Fruit fly (Drosophila melanogaster): ENCODE data around the gene lectin-28C.

lectin-28C gene

DNA sequence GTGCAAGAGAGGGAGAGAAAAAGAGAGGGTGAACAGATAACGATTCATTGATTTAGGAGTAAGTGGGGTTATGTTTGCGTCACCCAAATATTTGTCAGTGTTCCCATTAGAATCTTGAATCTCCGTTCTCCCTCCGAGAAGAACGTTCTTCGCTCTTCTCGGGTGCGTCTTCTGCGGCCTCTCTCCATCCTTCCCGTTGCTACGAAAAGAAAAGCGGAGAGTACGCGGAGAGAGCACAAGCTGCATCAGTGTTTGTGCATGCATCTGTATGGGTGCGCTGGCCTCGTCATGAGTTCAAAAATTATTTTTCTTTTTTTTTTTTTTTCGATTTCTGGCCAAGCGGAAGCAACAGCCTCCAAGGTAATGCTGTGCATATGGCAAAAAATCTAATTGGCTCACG, 28.0 kb upstream of the lectin-28C start:
- no peak for TF ChIP-seq CG17801 (GFP tag; optimal IDR thresholded peaks at IDR 0.05; ENCODE audit: partially characterized antibody)

DNA sequence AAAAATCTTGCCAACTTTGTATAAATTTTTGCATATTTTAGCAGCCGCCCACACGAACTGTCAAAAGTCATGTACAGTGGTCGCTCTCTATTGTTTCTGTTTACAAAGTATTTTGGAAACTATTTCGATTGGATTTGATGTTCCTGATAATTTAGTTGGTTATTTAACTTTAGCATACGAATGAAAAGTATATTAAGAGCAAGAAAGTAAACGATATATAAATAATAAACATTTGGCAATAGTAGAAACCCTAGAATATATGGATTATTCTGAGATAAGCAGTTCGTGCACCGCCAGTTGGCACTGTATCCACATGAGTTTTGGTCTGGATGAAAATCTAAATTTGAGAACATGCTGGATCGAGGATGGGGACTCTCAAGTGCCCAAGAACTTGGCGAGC, 23.6 kb upstream of the lectin-28C start:
- TF ChIP-seq CG17801 (GFP tag; optimal IDR thresholded peaks at IDR 0.05; ENCODE audit: partially characterized antibody): no peak

DNA sequence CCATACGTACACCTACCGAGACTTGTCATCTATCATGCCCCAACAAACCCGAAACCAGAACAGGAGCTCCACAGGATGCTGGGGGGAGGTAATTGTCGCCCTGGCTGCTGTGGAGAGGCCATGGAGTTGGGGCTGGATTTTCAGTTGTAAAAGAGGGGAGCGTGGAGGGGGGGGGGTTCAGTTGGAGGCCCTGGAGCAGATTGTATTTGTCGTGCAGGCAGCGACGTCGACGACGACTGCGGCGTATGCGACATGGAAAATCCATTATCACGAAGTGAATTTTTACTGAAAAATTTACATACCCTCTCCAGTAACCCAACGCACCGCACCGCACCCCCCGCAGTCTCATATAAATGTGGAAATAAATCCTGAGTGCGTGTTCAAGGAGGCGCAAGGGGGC, 23.2 kb upstream of the lectin-28C start:
- TF ChIP-seq CG17801 (GFP tag; optimal IDR thresholded peaks at IDR 0.05; ENCODE audit: partially characterized antibody): no peak

DNA sequence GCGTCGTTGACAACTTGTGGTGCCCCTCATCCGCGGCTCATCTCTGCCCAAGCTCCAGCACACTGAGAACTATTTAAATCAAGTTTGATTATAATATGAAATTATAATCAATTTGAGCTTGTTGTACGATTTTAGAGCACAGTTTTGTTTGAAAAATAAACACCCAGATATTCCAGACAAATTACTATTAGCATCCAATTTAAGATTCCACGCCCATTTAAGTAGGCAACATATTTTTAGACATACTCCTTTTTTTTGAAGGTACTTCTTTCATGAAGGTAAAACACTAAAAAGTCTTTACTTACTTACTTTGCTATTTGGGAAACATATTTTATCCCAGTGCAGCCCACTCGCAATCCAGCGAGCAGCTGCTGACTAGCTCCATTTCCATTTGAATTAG, 18.9 kb upstream of the lectin-28C start:
- no peak for TF ChIP-seq CG17801 (GFP tag; optimal IDR thresholded peaks at IDR 0.05; ENCODE audit: partially characterized antibody)

DNA sequence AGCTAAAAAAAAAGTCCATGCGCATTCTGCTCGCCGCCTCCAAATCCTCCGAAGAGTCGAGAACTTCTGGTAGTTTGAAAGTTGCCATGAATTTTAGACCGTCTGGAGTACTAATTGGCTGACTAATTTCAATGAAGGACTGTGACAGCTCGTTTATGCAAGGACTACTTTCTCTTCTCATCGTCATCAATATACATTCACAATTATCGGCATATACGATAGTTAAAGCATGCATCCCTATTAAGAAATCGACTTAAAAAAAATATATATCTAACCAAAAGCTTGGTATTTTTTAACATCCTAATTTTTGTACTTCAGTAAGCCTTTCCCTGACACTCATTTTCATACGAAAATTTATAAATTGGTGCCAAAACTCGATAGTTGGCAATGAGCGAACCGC, 16.7 kb upstream of the lectin-28C start, which contains the start of gene CG14537:
CG14537 (plus strand) TSS at position 301 of the 400 bp plus-strand sequence.
- TF ChIP-seq CG17801 (GFP tag; optimal IDR thresholded peaks at IDR 0.05; ENCODE audit: partially characterized antibody): no peak

DNA sequence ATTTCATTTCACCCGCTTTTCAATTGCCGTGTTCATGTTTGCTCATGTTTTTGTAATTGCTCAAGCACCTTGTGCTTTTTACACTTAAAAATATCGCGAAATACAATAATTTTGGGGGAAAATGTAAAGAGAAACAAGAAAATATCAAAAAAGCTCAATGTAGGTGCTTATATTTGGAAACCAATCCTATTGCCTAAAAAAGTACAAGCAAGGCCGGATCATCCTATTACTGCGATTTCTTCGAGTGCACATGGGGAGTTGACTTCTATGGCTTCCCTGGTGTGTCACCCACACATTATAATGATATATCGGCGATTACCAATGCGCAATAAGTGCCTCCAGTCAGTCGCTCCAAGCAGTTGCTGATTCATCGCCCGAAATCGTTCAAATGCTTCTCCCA, 15.6 kb upstream of the lectin-28C start:
- TF ChIP-seq CG17801 (GFP tag; optimal IDR thresholded peaks at IDR 0.05; ENCODE audit: partially characterized antibody): no peak

DNA sequence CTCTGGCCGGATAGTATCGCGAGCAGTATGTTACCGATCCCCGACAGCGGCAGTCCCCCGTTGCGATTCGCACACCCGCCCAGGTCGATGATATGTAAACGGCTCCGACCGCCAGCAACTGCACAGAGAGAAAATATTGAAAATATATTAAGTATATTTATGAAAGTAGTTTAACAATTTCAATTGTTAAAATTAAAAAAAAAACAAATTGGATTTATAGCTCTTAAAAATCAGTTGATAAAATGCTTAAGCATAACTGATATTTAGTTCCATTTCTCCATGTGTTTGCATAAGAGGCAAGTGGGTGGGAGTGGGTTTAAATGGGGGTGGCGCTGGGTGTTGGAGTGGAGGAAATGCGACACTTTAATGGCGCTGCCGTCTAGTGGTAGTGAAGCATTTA, 7.4 kb upstream of the lectin-28C start:
- no peak for TF ChIP-seq CG17801 (GFP tag; optimal IDR thresholded peaks at IDR 0.05; ENCODE audit: partially characterized antibody)

DNA sequence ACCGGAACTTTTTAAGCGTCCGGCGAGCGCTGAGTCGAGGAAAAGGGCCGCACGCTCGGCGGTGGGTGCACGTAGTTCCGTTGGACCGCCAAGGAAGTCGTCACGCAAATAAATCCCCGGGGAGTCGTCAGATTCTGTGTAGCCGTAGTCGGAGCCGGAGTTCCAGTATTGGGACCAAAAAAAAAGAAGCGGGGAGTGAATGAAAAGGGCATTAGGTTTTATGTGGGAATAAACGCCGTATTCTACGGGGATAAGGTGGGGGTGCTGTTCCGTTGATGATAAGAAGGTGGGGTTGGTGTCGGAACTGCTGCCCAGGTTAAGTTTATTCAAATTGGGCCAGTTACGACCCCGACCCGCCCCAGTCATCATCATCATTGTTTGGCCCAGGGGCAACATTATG, 6.5 kb upstream of the lectin-28C start:
- TF ChIP-seq CG17801 (GFP tag; optimal IDR thresholded peaks at IDR 0.05; ENCODE audit: partially characterized antibody): no peak

DNA sequence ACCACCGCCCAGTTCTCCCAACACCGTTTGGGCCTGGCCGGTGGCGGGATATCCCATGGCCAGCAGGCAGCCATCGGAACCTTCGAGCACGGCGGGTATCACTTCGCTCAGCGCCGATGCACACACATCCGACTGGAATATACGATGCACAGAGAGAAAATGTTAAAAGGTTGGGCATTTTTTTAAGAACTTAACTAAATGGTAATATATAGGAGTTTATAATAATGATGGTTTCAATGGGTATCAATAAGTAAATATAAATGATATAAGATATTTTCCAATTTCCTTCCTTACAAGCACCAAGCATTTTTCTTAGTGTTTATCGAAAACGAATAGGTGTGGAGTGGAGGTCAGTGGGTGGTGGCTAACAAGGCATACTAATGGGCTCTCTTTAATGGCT, 5.3 kb upstream of the lectin-28C start:
- TF ChIP-seq CG17801 (GFP tag; optimal IDR thresholded peaks at IDR 0.05; ENCODE audit: partially characterized antibody): no peak

DNA sequence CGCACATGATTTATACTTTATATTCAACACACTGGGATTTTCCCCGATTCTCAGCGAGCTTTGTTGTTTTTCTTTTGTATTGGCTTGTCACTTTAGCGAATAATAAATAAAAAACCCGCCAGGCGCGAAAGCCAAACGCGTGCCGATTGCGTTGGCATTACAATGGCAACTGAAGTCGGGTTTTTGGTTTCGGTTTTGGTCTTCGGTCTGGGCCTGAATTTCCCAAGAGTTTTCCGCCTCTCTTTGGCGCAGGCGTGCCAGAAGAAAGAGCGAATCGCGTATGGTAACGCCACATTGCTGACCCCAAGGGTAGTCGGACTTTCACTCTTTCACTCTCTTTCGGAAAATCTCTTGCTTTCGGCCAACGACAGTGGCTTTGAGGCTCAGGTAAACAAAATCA, 1.8 kb upstream of the lectin-28C start, which contains the start of gene CG14535:
CG14535 (minus strand) TSS at position 368 of the 400 bp plus-strand sequence.
- no peak for TF ChIP-seq CG17801 (GFP tag; optimal IDR thresholded peaks at IDR 0.05; ENCODE audit: partially characterized antibody)

DNA sequence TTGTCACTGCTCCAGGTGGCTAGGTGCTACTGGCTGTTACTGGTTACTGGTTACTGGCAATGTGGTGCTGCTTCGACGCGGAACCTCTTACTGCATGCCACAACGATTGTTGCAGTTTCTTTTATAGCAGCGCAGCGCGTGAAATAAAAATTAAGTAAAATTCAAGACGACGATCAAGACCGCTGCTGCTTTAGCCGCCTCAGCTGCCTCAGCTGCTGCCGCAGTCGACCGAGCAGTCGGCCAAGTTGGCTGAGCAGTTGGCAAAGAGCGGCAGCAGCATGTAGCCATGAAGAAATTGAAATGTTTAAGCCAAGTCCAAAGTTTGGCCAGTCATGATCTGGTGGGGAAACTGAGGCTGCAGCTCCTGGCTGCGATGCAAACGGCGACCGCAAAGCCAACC, 3.9 kb downstream of the lectin-28C start, which contains the start of gene TwdlE:
TwdlE (minus strand) TSS at position 101 of the 400 bp plus-strand sequence.
- TF ChIP-seq CG17801 (GFP tag; optimal IDR thresholded peaks at IDR 0.05; ENCODE audit: partially characterized antibody): no peak

DNA sequence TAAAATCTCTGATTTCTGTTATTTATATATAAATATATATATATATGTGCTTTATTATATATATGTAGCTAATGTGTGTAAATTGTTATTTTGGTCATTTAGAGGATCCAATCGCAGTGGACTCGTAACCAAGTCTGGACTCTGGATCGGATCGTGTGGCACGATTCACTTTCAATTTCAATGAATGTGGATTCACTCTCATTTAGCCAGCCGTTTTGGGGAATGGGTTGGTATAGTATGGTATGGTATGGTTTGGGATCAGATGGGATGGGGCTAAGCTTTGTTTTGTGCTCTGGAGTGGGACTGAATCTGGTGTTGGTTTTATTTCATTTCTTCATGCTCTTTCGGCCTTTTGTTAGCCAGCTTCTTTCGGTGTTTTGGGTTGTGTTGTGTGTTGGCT, 4.9 kb downstream of the lectin-28C start:
- TF ChIP-seq CG17801 (GFP tag; optimal IDR thresholded peaks at IDR 0.05; ENCODE audit: partially characterized antibody): no peak

DNA sequence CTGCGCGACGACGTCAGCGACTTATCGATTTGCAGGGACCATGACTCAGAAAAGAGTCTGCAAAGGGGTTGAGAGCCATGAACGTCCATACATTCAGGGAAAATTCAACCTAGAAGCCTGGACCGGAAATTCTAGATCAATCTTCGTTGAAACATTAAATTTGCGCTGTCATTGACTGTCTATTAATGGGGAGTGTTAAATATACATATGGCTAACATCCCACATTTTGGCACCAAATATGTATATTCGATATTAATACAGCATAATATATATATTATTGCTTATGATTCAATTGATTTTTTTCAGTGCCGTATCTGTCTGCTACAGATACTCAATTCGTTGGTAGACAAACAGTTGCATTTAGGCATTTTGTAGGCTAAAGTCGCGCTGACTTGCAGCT, 11.7 kb downstream of the lectin-28C start:
- no peak for TF ChIP-seq CG17801 (GFP tag; optimal IDR thresholded peaks at IDR 0.05; ENCODE audit: partially characterized antibody)

DNA sequence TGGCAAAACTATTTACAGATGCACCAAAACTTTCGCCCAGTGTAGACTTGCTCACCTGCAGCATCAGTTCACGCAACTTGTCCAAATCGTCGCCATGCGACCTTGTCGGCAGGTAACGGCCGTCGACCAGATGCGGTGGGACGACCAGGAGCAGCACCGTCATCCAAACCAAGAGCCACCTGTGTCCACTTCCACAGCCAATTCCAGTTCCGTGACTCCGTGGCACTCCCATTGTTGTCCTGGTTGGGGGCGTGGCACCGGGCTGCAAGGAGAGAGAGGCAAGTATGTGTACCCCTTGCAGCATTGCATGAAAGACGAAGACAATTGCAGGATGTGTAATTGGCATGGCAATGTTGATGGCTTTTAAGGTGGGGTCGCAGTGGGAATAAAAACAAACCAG, 13.3 kb downstream of the lectin-28C start:
- no peak for TF ChIP-seq CG17801 (GFP tag; optimal IDR thresholded peaks at IDR 0.05; ENCODE audit: partially characterized antibody)

DNA sequence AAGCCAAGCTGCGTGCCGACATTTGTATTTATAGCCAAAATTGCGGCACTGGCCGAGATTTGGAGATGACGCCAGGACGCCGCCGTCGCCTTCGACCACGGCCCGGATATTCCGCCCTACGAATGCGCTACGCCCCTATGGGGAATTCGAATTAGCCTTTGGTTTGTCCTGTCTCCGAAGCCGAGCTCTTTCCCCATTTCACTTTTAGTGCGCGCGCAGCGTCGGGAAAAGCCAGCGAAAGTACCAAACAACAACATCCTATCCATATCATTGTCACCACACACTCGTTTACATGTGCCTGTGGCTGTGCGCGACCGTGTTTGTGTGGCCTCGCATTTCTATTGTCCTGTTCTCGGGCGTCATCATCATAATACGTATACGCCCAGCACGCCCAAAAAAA, 14.5 kb downstream of the lectin-28C start, which contains the start of gene Proc:
Proc (minus strand) TSS at position 101 of the 400 bp plus-strand sequence.
- no peak for TF ChIP-seq CG17801 (GFP tag; optimal IDR thresholded peaks at IDR 0.05; ENCODE audit: partially characterized antibody)

DNA sequence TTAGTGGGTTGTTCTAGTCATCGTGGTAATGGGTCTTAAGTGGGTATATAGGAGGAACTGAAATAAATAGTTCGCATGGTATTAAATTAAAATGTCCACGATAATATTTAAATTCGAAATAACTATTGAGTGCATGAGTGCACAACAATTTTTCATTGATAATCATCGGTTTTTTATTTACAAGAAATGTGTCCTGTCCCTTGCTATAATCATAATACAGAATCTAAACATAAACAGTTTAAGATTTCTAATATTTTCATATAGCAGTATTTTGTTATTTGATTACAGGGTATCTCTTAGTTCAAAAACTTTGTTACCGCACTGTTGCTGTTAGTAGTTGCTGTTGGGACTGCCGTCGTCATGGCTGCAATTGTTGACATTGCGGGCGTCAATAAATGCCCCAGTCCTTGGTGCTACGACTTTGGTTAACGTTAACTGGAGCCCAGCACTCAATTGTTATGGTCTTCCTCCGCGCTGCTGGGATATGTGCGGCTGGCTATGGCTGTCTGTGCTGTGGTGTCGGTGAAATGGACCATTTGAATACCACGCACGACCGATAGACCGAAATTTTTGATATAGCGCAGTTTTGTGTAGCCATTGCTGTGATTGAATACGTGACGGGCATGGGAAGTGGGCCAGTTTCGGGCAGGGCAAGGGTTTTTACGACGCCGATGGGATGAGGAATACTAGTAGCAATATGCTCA, 15.1 kb downstream of the lectin-28C start:
- no peak for TF ChIP-seq CG17801 (GFP tag; optimal IDR thresholded peaks at IDR 0.05; ENCODE audit: partially characterized antibody)

DNA sequence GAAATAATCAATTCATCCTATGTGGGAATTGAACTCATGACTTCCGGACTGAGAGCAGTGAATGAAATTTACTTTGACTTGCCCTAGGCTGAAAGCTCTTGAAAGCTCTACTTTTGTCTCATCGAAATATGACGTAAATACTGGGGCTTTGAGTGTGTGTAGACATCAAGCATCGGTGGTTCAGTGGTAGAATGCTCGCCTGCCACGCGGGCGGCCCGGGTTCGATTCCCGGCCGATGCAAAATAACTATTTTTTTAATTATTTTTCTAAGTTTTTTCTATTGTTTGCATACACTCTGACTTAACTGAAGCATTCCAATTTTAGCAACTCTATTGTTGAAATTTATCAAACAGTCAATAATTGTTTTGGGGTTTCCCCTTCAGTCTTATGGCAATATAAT, 15.8 kb downstream of the lectin-28C start:
- TF ChIP-seq CG17801 (GFP tag; optimal IDR thresholded peaks at IDR 0.05; ENCODE audit: partially characterized antibody): no peak

Data from ovary, adult (tissue).